Worm (Caenorhabditis elegans) whole organism, L4 larva: Measurements from ENCODE around the gene nas-12.

Experiments
- D1046.2 ChIP-seq: fragments of 200-800 bp; sonication (Bioruptor generic); IDR thresholded peaks from 2 replicates; pipeline ENCODE4 v1.3.6; 2022; ENCODE audit warnings: missing genetic modification characterization, missing compliant biosample characterization
- F10B5.3 ChIP-seq: sonication (generic microtip); optimal IDR thresholded peaks from 2 replicates; lab custom pipeline; 2016; ENCODE audit warnings: mild to moderate bottlenecking, missing genetic modification characterization, missing compliant biosample characterization
- F26F4.8 ChIP-seq: fragments of 200-800 bp; sonication (Bioruptor generic); conservative IDR thresholded peaks from 2 replicates; pipeline ENCODE4 v1.3.6; 2022; ENCODE audit warnings: missing genetic modification characterization, missing compliant biosample characterization
- F44E2.7 ChIP-seq: fragments of 200-800 bp; sonication (Bioruptor generic); IDR thresholded peaks from 2 replicates; pipeline ENCODE4 v2.1.2; 2022; ENCODE audit warnings: missing genetic modification characterization, missing compliant biosample characterization
- ZK337.2 ChIP-seq: fragments of 200-800 bp; sonication (Bioruptor generic); IDR thresholded peaks from 2 replicates; pipeline ENCODE4 v1.3.6; 2022; ENCODE audit warnings: missing genetic modification reagents, missing genetic modification characterization, missing compliant biosample characterization
- aha-1 ChIP-seq: fragments of 150-350 bp; peaks from one replicate; lab custom pipeline; 2014; ENCODE audit warnings: missing biosample characterization, missing genetic modification characterization
- aly-2 ChIP-seq: sonication (generic microtip); optimal IDR thresholded peaks from 2 replicates; lab custom pipeline; 2018; ENCODE audit warnings: missing biosample characterization, missing genetic modification characterization
- ceh-82 ChIP-seq: sonication (generic microtip); optimal IDR thresholded peaks from 2 replicates; lab custom pipeline; 2017; ENCODE audit warnings: missing biosample characterization, missing genetic modification characterization
- daf-19 ChIP-seq: fragments of 200-800 bp; sonication (Bioruptor generic); conservative IDR thresholded peaks from 2 replicates; pipeline ENCODE4 v1.3.6; 2022; ENCODE audit warnings: missing genetic modification characterization, missing compliant biosample characterization
- dmd-6 ChIP-seq: fragments of 200-800 bp; sonication (Bioruptor generic); IDR thresholded peaks from 2 replicates; pipeline ENCODE4 v1.3.6; 2022; ENCODE audit warnings: missing genetic modification reagents, missing genetic modification characterization, missing compliant biosample characterization
- fkh-10 ChIP-seq: fragments of 150-350 bp; optimal IDR thresholded peaks from 2 replicates; lab custom pipeline; 2014; ENCODE audit warnings: missing biosample characterization, missing genetic modification reagents, missing genetic modification characterization
- hlh-11 ChIP-seq: fragments of 200-800 bp; sonication (Bioruptor generic); optimal IDR thresholded peaks from 2 replicates; lab custom pipeline; 2018; ENCODE audit warnings: mild to moderate bottlenecking, missing genetic modification characterization, missing compliant biosample characterization
- jun-1 ChIP-seq: fragments of 150-350 bp; optimal IDR thresholded peaks from 2 replicates; lab custom pipeline; 2014; ENCODE audit warnings: missing biosample characterization, missing genetic modification reagents, missing genetic modification characterization
- lim-7 ChIP-seq: fragments of 200-800 bp; sonication (Bioruptor generic); IDR thresholded peaks from 2 replicates; pipeline ENCODE4 v1.3.6; 2022; ENCODE audit warnings: missing genetic modification characterization, missing compliant biosample characterization
- madf-5 ChIP-seq, 2 experiments: fragments of 200-800 bp; sonication (Bioruptor generic); IDR thresholded peaks; 2 replicates each; pipeline ENCODE4 v1.3.6; 2022; ENCODE audit warnings: missing compliant biosample characterization in 2 of 2, missing genetic modification characterization in 2 of 2
- mdl-1 ChIP-seq, 2 experiments: fragments of 150-350 bp in 1 of 2; sonication (generic microtip) in 1 of 2; optimal IDR thresholded peaks; 2 replicates each; lab custom pipeline; 2014 to 2017; ENCODE audit warnings: missing biosample characterization in 2 of 2, missing genetic modification characterization in 2 of 2
- mxl-3 ChIP-seq: fragments of 200-800 bp; sonication (Bioruptor generic); optimal IDR thresholded peaks from 2 replicates; lab custom pipeline; 2018; ENCODE audit warnings: mild to moderate bottlenecking, missing genetic modification characterization, missing compliant biosample characterization
- nhr-10 ChIP-seq: fragments of 150-350 bp; optimal IDR thresholded peaks from 2 replicates; lab custom pipeline; 2014; ENCODE audit warnings: missing biosample characterization, missing genetic modification characterization
- nhr-28 ChIP-seq: fragments of 150-350 bp; optimal IDR thresholded peaks from 2 replicates; lab custom pipeline; 2014; ENCODE audit warnings: missing biosample characterization, missing genetic modification characterization
- nhr-42 ChIP-seq: fragments of 200-800 bp; sonication (Bioruptor generic); IDR thresholded peaks from 2 replicates; pipeline ENCODE4 v1.3.6; 2022; ENCODE audit warnings: missing genetic modification characterization, missing compliant biosample characterization
- nhr-48 ChIP-seq: sonication (generic microtip); optimal IDR thresholded peaks from 2 replicates; lab custom pipeline; 2016; ENCODE audit warnings: mild to moderate bottlenecking, missing genetic modification characterization, missing compliant biosample characterization
- nhr-6 ChIP-seq: fragments of 150-350 bp; optimal IDR thresholded peaks from 2 replicates; lab custom pipeline; 2014; ENCODE audit warnings: missing biosample characterization, missing genetic modification characterization
- php-3 ChIP-seq: fragments of 200-800 bp; sonication (Bioruptor generic); IDR thresholded peaks from 2 replicates; pipeline ENCODE4 v1.3.6; 2022; ENCODE audit warnings: missing genetic modification reagents, missing genetic modification characterization, missing compliant biosample characterization
- pqm-1 ChIP-seq: sonication (generic microtip); optimal IDR thresholded peaks from 2 replicates; lab custom pipeline; 2017; ENCODE audit warnings: missing biosample characterization, missing genetic modification characterization
- sdz-12 ChIP-seq: fragments of 200-800 bp; sonication (Bioruptor generic); optimal IDR thresholded peaks from 2 replicates; lab custom pipeline; 2018; ENCODE audit warnings: mild to moderate bottlenecking, missing genetic modification characterization, missing compliant biosample characterization
- set-16 ChIP-seq: fragments of 200-800 bp; sonication (Bioruptor generic); IDR thresholded peaks from 2 replicates; pipeline ENCODE4 v1.3.6; 2022; ENCODE audit warnings: missing genetic modification reagents, missing genetic modification characterization, missing compliant biosample characterization
- snpc-1.2 ChIP-seq: fragments of 200-800 bp; sonication (Bioruptor generic); IDR thresholded peaks from 2 replicates; pipeline ENCODE4 v1.3.6; 2022; ENCODE audit warnings: missing genetic modification reagents, missing genetic modification characterization, missing compliant biosample characterization
- unc-62 ChIP-seq, 3 experiments: fragments of 150-350 bp in 1 of 3; sonication (generic microtip); optimal IDR thresholded peaks in 2 of 3; peaks in 1 of 3; 1 replicate in 1 of 3; 2 replicates in 2 of 3; lab custom pipeline; 2014 to 2017; ENCODE audit warnings: missing biosample characterization in 3 of 3, missing genetic modification characterization in 3 of 3, missing genetic modification reagents in 3 of 3, missing genotype in 1 of 3
- zip-2 ChIP-seq: fragments of 150-350 bp; optimal IDR thresholded peaks from 2 replicates; lab custom pipeline; 2014; ENCODE audit warnings: missing biosample characterization, missing genetic modification characterization
- ztf-7 ChIP-seq: fragments of 150-350 bp; optimal IDR thresholded peaks from 2 replicates; lab custom pipeline; 2014; ENCODE audit warnings: missing biosample characterization, missing genetic modification characterization

Gene nas-12

ce11 chrIV:10261061-10261460 lies 37.2 kb downstream of the nas-12 start:
- TF ChIP-seq hlh-11 (peak; percentile 29), ztf-7 (tag; lab: Kevin White, UChicago) (no peak), F10B5.3 (tag; lab: Kevin White, UChicago) (no peak), F44E2.7 (GFP tag; lab: Robert Waterston, UW) (no peak), mxl-3 (GFP tag; lab: Kevin White, UChicago) (peak; percentile 18), nhr-28 (tag; lab: Kevin White, UChicago) (peak; percentile 22), zip-2 (no peak), nhr-48 (tag; lab: Kevin White, UChicago) (peak; percentile 38)
- TF ChIP-seq, all 104 proteins: peak for 4

ce11 chrIV:10262882-10263281 lies 39.1 kb downstream of the nas-12 start:
- peak; percentile 66; the same call in 1 of the 2 replicates for TF ChIP-seq lim-7
- TF ChIP-seq nhr-42 (GFP tag; lab: Robert Waterston, UW): 0 out of 2 replicates have a peak, but pooled peaks have one; percentile 9
- TF ChIP-seq madf-5 (GFP tag; IDR thresholded peaks at IDR 0.05; lab: Robert Waterston, UW): peak in 1 of 2 experiments; percentile 85; a peak in 2 of 4 replicates
- TF ChIP-seq set-16 (GFP tag; lab: Robert Waterston, UW): peak; percentile 75
- TF ChIP-seq D1046.2 (GFP tag; lab: Robert Waterston, UW): 0 out of 2 replicates have a peak, but pooled peaks have one; percentile 30
- 0 out of 2 replicates have a peak, but pooled peaks have one; percentile 17 for TF ChIP-seq ZK337.2 (GFP tag; lab: Robert Waterston, UW)
- peak; percentile 59; the same call in 1 of the 2 replicates for TF ChIP-seq snpc-1.2 (GFP tag; lab: Robert Waterston, UW)
- 0 out of 2 replicates have a peak, but pooled peaks have one; percentile 54 for TF ChIP-seq F26F4.8 (GFP tag; lab: Robert Waterston, UW)

- TF ChIP-seq unc-62 (GFP tag; optimal IDR thresholded peaks at IDR 0.05 in 1 of 2; lab: Kevin White, UChicago) (peak in 1 of 2 experiments; percentile 51), unc-62 (tag; optimal IDR thresholded peaks at IDR 0.05; lab: Kevin White, UChicago) (no peak), nhr-42 (GFP tag; lab: Robert Waterston, UW) (no peak), pqm-1 (tag; lab: Kevin White, UChicago) (peak; percentile 6), F26F4.8 (GFP tag; lab: Robert Waterston, UW) (no peak), php-3 (GFP tag; lab: Robert Waterston, UW) (0 out of 2 replicates have a peak, but pooled peaks have one; percentile 13), fkh-10 (GFP tag; lab: Kevin White, UChicago) (no peak), aly-2 (no peak), D1046.2 (GFP tag; lab: Robert Waterston, UW) (no peak), nhr-28 (tag; lab: Kevin White, UChicago) (peak; percentile 58), dmd-6 (GFP tag; lab: Robert Waterston, UW) (peak; percentile 8; the same call in 1 of the 2 replicates), nhr-10 (tag; lab: Kevin White, UChicago) (no peak)
Measured at ce11 chrIV:10269137-10269933, 45.5 kb downstream of the nas-12 start, which contains the start of the genes nspd-7 and Y43C5A.2. Gene nspd-7, minus strand, starts transcription at chrIV:10269187. Gene Y43C5A.2, plus strand, starts transcription at chrIV:10269883.

DNA sequence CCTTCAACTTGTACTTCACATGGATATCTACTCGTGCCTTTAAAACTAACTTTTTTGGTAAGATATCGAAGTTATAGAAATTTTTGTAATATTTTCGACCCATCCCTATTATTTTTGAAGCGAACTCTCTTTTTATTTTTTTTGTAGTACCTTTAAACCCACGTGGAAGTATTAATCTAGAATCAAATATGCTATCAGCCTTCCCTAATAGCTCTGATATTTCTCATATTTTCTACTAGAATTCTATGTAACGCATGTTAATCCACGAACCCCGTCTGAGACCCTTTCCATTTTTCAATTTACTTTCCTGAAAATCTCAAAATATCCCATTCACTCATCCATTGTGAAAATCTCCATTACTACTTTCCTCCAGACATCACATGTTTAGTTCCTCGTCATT lies 49.5 kb downstream of the nas-12 start:
- no peak for TF ChIP-seq sdz-12 (GFP tag; lab: Kevin White, UChicago)
- no peak for TF ChIP-seq jun-1 (tag; lab: Kevin White, UChicago)
- TF ChIP-seq ceh-82 (tag; lab: Kevin White, UChicago): no peak
- no peak for TF ChIP-seq nhr-6 (tag; lab: Kevin White, UChicago)
- no peak for TF ChIP-seq lim-7
- TF ChIP-seq unc-62 (GFP tag; optimal IDR thresholded peaks at IDR 0.05 in 1 of 2; lab: Kevin White, UChicago): peak in 1 of 2 experiments; percentile 71
- no peak for TF ChIP-seq unc-62 (tag; optimal IDR thresholded peaks at IDR 0.05; lab: Kevin White, UChicago)
- TF ChIP-seq aha-1 (tag; lab: Kevin White, UChicago): peak; percentile 95
- TF ChIP-seq, all 104 proteins: peak for 2

ce11 chrIV:10273781-10274313 lies 50.0 kb downstream of the nas-12 start, which contains the start of gene Y43C5A.3:
Gene Y43C5A.3, plus strand, starts transcription at chrIV:10274036.
- TF ChIP-seq daf-19: no peak
- peak in 1 of 2 experiments; percentile 20 for TF ChIP-seq mdl-1 (tag; optimal IDR thresholded peaks at IDR 0.05; lab: Kevin White, UChicago)
- TF ChIP-seq nhr-28 (tag; lab: Kevin White, UChicago): peak; percentile 43
